Worm (Caenorhabditis elegans): ENCODE results near the gene F23F12.3.

F23F12.3 gene

DNA sequence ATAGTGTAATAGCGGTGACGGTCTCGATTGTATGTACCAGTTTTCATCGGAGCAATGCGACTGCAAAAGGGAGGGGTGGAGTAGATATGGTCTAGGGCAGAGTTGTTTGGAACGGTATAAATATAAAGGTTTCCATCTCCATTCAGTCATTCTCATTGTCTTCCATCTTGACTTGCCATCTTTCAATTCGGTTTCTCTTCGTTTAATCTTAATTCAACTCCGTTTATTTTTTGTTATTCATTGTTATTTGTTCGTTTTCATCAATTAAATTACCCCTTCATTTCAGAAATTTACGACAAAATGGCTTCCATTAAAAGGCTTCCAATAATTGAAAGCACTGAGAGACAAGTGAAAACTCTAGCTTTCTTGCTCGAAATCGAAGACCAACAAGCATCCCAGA lies 30.8 kb downstream of the F23F12.3 start, which contains the start of gene C09E7.11:
Gene C09E7.11 (plus strand): TSS at position 301 of the 400 bp plus-strand sequence.
- no peak for TF ChIP-seq zim-3 (tag; optimal IDR thresholded peaks at IDR 0.05)
- no peak for TF ChIP-seq ceh-58 (GFP tag; IDR thresholded peaks at IDR 0.05)
- TF ChIP-seq ztf-28 (GFP tag; IDR thresholded peaks at IDR 0.05) = no peak
- TF ChIP-seq nfyb-1 (GFP tag; IDR thresholded peaks at IDR 0.05) = no peak
- TF ChIP-seq lin-40 (tag; optimal IDR thresholded peaks at IDR 0.05) = no peak
- TF ChIP-seq fkh-3 (tag; optimal IDR thresholded peaks at IDR 0.05) = no peak
- TF ChIP-seq rcor-1 (GFP tag; IDR thresholded peaks at IDR 0.05) = no peak
- TF ChIP-seq rec-8 (tag; optimal IDR thresholded peaks at IDR 0.05) = no peak
- no peak for TF ChIP-seq hlh-12 (tag; optimal IDR thresholded peaks at IDR 0.05)
- no peak for TF ChIP-seq F22D6.2 (tag; optimal IDR thresholded peaks at IDR 0.05)
- no peak for TF ChIP-seq aptf-2 (GFP tag; conservative IDR thresholded peaks at IDR 0.05)

DNA sequence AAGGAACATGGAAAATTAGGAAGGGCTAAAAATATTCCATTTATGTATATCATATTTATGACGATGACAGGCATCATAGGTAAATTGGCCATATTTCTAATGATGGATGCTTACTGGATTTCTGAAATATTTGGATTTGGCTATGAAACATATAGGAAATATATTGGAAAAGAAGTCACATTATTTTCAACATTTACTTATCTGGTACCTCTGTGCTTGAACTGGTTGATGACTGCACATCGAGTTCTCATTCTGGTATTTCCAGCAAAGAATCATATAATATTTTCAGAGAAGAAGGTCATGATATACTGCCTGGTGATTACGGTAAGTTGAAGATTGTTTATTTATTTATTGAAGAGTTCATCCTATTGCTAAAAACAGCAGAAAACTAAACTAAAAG lies 32.3 kb downstream of the F23F12.3 start, which contains the start of gene srxa-5:
Gene srxa-5 (plus strand): TSS at position 301 of the 400 bp plus-strand sequence.
- TF ChIP-seq T07F8.4 (tag; optimal IDR thresholded peaks at IDR 0.05) (no peak), K11D2.4 (GFP tag; IDR thresholded peaks at IDR 0.05) (no peak), dpl-1 (GFP tag; optimal IDR thresholded peaks at IDR 0.05) (no peak)

DNA sequence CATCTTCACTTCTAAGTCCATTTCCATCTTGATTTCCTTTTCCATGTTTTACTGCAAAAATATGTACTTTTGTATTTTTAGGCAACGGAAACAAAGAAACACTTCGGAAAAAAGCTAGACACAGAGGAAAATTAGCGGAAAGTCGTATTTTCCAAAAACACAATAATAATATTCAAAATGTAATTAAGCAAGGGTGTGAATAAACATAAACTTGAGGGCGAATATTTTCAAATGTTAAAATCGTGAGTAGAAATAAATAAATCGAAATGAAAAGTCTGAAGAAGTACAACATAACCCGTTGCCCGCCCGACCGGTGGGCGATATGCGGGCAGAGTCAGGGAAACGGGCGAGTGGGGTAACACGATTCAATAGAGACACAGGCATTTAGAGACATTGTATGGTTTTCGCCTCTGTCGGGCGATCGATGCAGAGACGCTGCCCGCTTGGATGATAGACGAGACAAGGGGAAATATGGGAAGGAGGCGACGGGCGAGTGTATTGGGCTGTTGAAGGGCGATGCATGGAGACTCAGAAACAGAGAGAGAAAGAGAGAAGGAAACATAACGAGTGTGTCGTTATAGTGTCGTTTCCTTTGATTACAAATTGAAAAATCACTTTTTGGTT lies 36.7 kb downstream of the F23F12.3 start, which contains the start of gene C09E7.4:
Gene C09E7.4 (minus strand): TSS at position 51 of the 624 bp plus-strand sequence.
- TF ChIP-seq K12H6.12 (tag; optimal IDR thresholded peaks at IDR 0.05) = peak; percentile 18
- TF ChIP-seq hsf-1 (GFP tag; IDR thresholded peaks at IDR 0.05) = no peak
- no peak for TF ChIP-seq F55B11.4 (tag; optimal IDR thresholded peaks at IDR 0.05; ENCODE audit: borderline replicate concordance, insufficient read depth)
- 0 out of 2 replicates have a peak, but pooled peaks have one; percentile 11 for TF ChIP-seq ztf-25 (GFP tag; IDR thresholded peaks at IDR 0.05)
- TF ChIP-seq efl-1 (GFP tag; optimal IDR thresholded peaks at IDR 0.05) = no peak
- no peak for TF ChIP-seq tbp1 (GFP tag; optimal IDR thresholded peaks at IDR 0.05)
- TF ChIP-seq zim-3 (tag; optimal IDR thresholded peaks at IDR 0.05) = no peak
- no peak for TF ChIP-seq Y56A3A.18 (GFP tag; IDR thresholded peaks at IDR 0.05)
- TF ChIP-seq mxl-1 (tag; optimal IDR thresholded peaks at IDR 0.05) = no peak
- TF ChIP-seq F23B12.7 (tag; optimal IDR thresholded peaks at IDR 0.05; ENCODE audit: insufficient read depth) = no peak

DNA sequence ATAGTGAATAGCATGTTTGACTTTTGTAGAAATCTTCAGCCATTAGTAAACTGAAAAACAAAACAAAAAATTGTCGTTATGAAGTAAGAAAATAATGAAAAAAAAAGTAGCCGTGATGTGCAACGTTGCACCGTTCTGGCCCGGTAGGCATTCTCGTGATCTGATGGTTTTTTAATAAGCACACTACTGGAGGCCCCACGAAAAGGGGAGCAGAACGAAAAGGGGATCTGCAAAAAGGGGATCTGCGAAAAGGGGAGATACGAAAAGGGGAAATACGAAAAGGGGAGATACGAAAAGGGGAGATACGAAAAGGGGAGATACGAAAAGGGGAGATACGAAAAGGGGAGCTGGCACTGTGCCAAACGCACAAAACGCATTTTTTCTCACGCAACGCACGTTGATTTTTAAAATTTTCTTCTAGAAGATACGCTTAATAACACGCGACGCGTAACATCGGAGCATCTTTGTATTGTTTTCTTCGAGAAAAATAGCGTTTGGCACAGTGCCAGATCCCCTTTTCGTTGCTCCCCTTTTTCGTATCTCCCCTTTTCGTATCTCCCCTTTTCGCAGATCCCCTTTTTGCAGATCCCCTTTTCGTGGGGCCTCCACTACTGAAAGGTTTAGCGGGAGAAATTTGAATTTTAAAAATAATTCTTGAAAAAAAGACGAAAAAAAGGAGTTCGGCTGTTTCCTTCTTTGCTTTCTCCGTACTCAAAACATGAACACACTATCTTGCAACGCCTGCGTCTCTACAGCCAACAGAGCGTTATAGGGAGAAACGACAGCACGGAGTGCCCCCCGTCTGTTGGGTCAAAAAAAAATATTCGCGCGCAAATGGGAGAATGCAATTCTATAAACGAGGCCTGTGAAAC lies 51.1 kb downstream of the F23F12.3 start, which contains the start of gene C09E7.7:
Gene C09E7.7 (minus strand): TSS at position 57 of the 872 bp plus-strand sequence.
- TF ChIP-seq mcd-1 (GFP tag; IDR thresholded peaks at IDR 0.05) (peak; percentile 79), Y56A3A.18 (GFP tag; IDR thresholded peaks at IDR 0.05) (0 out of 2 replicates have a peak, but pooled peaks have one; percentile 26), ceh-100 (GFP tag; IDR thresholded peaks at IDR 0.05) (peak; percentile 98), pbrm-1 (GFP tag; IDR thresholded peaks at IDR 0.05) (peak; percentile 70; the same call in 1 of the 2 replicates), Y53G8AR.9 (GFP tag; conservative IDR thresholded peaks at IDR 0.05) (peak; percentile 83), lsl-1 (GFP tag; optimal IDR thresholded peaks at IDR 0.05) (peak; percentile 58), lin-35 (GFP tag; optimal IDR thresholded peaks at IDR 0.05) (peak in 1 of 3 experiments; percentile 64), xnd-1 (tag; optimal IDR thresholded peaks at IDR 0.05) (peak; percentile 70), unc-130 (GFP tag; optimal IDR thresholded peaks at IDR 0.05) (peak; percentile 24), K12H6.12 (tag; optimal IDR thresholded peaks at IDR 0.05) (peak; percentile 55), hsf-1 (GFP tag; IDR thresholded peaks at IDR 0.05) (peak; percentile 42; the same call in 1 of the 2 replicates), ztf-6 (GFP tag; IDR thresholded peaks at IDR 0.05) (peak; percentile 75; the same call in 1 of the 2 replicates), Y67H2A.10 (GFP tag; conservative IDR thresholded peaks at IDR 0.05) (peak; percentile 65), egl-44 (GFP tag; IDR thresholded peaks at IDR 0.05) (peak; percentile 68; the same call in 1 of the 2 replicates), athp-1 (tag; optimal IDR thresholded peaks at IDR 0.05) (peak; percentile 18), dpl-1 (GFP tag; optimal IDR thresholded peaks at IDR 0.05) (peak; percentile 53), K11D2.4 (GFP tag; IDR thresholded peaks at IDR 0.05) (peak; percentile 72), efl-1 (GFP tag; optimal IDR thresholded peaks at IDR 0.05) (peak; percentile 90), rcor-1 (GFP tag; IDR thresholded peaks at IDR 0.05) (peak; percentile 85), cebp-1 (GFP tag; IDR thresholded peaks at IDR 0.05) (peak; percentile 60), cebp-1 (tag; optimal IDR thresholded peaks at IDR 0.05) (peak; percentile 61), tlf-1 (GFP tag; optimal IDR thresholded peaks at IDR 0.05) (peak; percentile 54), hrde-1 (tag; optimal IDR thresholded peaks at IDR 0.05; ENCODE audit: borderline replicate concordance) (peak; percentile 25)
